Worm (Caenorhabditis elegans): ENCODE measurements around the gene F22F7.3.

DNA sequence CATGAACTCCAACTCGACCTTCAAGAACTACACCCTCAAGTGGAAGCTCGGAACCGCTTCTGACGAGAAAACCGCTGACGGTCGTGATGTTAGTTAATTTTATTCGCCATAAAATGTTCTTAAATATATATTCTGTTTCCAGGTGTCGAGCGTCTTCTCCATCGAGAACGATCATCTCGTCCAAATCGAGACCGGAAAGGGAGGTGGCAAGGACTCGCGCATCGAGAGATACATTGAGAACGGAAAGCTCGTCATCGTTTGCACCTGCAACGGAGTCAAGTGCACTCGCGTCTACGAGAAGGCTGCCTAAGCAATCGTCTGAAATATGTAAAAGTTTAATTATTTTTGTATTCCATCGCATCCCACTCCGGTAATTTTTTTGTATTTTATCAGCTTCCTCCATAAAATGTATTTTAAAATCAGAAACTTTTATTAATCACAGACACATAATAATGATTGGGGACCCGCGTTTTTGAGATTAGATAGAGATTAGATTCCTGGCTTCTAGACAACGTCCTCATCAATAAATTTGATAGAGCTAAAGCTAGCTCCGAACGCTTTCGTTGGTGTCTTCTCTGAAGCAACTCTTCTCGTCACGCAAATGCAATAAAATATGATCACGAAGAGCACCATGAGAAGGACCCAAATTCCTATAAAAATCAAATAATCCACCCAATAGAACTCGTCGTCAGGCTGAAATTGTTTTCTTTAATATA is 41.6 kb upstream of the F22F7.3 start:
- TF ChIP-seq hlh-30 (tag; optimal IDR thresholded peaks at IDR 0.05; ENCODE audit: insufficient read depth) (no peak), unc-86 (tag; optimal IDR thresholded peaks at IDR 0.05) (no peak), F13H6.1 (tag; optimal IDR thresholded peaks at IDR 0.05) (no peak), elt-2 (tag; optimal IDR thresholded peaks at IDR 0.05) (no peak)

Data from whole organism, late embryonic.